Fruit fly (Drosophila melanogaster) whole organism, embryonic: ENCODE results near the gene CG31855.
A peak's percentile ranks its signal among the peaks of the same experiment; 100 is the strongest.

Source experiments
- Ada2b ChIP-seq: fragments of 200-800 bp; sonication (Bioruptor generic); IDR thresholded peaks from 2 replicates; pipeline ENCODE4 v1.3.6; 2022; ENCODE audit warnings: missing biosample characterization, missing genetic modification characterization
- BEAF-32 ChIP-seq: fragments of 200-800 bp; sonication (Bioruptor generic); optimal IDR thresholded peaks from 3 replicates; lab custom pipeline; 2017; ENCODE audit warnings: missing biosample characterization, missing genetic modification characterization, mild to moderate bottlenecking, moderate library complexity, missing genetic modification reagents
- Bgb ChIP-seq: fragments of 200-800 bp; sonication (Bioruptor generic); IDR thresholded peaks from 2 replicates; pipeline ENCODE4 v1.3.6; 2022; ENCODE audit warnings: missing biosample characterization, missing genetic modification characterization; ENCODE audit not compliant: partially characterized antibody
- CG10321 ChIP-seq: fragments of 200-800 bp; sonication (Bioruptor generic); IDR thresholded peaks from 2 replicates; pipeline ENCODE4 v1.3.6; 2022; ENCODE audit warnings: missing biosample characterization, missing genetic modification characterization
- CG12942 ChIP-seq: fragments of 200-800 bp; sonication (Bioruptor generic); optimal IDR thresholded peaks from 3 replicates; lab custom pipeline; 2016; ENCODE audit warnings: missing biosample characterization, missing genetic modification characterization
- CG13424 ChIP-seq: fragments of 200-800 bp; sonication (Bioruptor generic); optimal IDR thresholded peaks from 2 replicates; lab custom pipeline; 2019; ENCODE audit warnings: missing biosample characterization, mild to moderate bottlenecking, missing genetic modification characterization, moderate library complexity
- CG15601 ChIP-seq: fragments of 200-800 bp; sonication (Bioruptor generic); optimal IDR thresholded peaks from 3 replicates; lab custom pipeline; 2019; ENCODE audit warnings: missing biosample characterization, mild to moderate bottlenecking, missing genetic modification characterization, moderate library complexity
- CG18262 ChIP-seq: fragments of 200-800 bp; optimal IDR thresholded peaks from 3 replicates; lab custom pipeline; 2019; ENCODE audit warnings: missing biosample characterization, mild to moderate bottlenecking, missing genetic modification characterization, moderate library complexity
- CG2120 ChIP-seq: fragments of 200-800 bp; sonication (Bioruptor generic); optimal IDR thresholded peaks from 3 replicates; lab custom pipeline; 2016; ENCODE audit warnings: missing biosample characterization, missing genetic modification characterization
- CG3847 ChIP-seq: fragments of 200-800 bp; sonication (Bioruptor generic); IDR thresholded peaks from 2 replicates; pipeline ENCODE4 v1.3.6; 2022; ENCODE audit warnings: missing biosample characterization, missing genetic modification characterization
- CG6254 ChIP-seq: fragments of 200-800 bp; sonication (Bioruptor generic); optimal IDR thresholded peaks from 3 replicates; lab custom pipeline; 2017; ENCODE audit warnings: mild to moderate bottlenecking, missing biosample characterization, missing genetic modification reagents, missing genetic modification characterization
- CG6689 ChIP-seq: fragments of 200-800 bp; sonication (Bioruptor generic); IDR thresholded peaks from 2 replicates; pipeline ENCODE4 v1.3.6; 2022; ENCODE audit warnings: missing biosample characterization, missing genetic modification characterization
- CG9932 ChIP-seq: fragments of 200-800 bp; sonication (Bioruptor generic); IDR thresholded peaks from 2 replicates; pipeline ENCODE4 v1.3.6; 2022; ENCODE audit warnings: missing biosample characterization, missing genetic modification characterization
- Dp ChIP-seq: fragments of 200-800 bp; sonication (Bioruptor generic); optimal IDR thresholded peaks from 2 replicates; lab custom pipeline; 2018; ENCODE audit warnings: missing biosample characterization, mild to moderate bottlenecking, missing genetic modification characterization, moderate library complexity
- Dref ChIP-seq: fragments of 200-800 bp; sonication (Bioruptor generic); IDR thresholded peaks from 2 replicates; pipeline ENCODE4 v1.3.6; 2022; ENCODE audit warnings: missing biosample characterization, missing genetic modification characterization
- E2f2 ChIP-seq: fragments of 200-800 bp; sonication (Bioruptor generic); IDR thresholded peaks from 2 replicates; pipeline ENCODE4 v1.3.6; 2022; ENCODE audit warnings: missing biosample characterization, missing genetic modification characterization
- HLH4C ChIP-seq: fragments of 200-800 bp; sonication (Bioruptor generic); IDR thresholded peaks from 3 replicates; pipeline ENCODE4 v1.3.6; 2022; ENCODE audit warnings: missing biosample characterization, missing genetic modification characterization; ENCODE audit not compliant: partially characterized antibody
- MESR4 ChIP-seq: fragments of 200-800 bp; sonication (Bioruptor generic); optimal IDR thresholded peaks from 2 replicates; lab custom pipeline; 2018; ENCODE audit warnings: missing biosample characterization, mild to moderate bottlenecking, missing genetic modification characterization, moderate library complexity
- Med ChIP-seq: fragments of 200-800 bp; sonication (Bioruptor generic); peaks from one replicate; lab custom pipeline; 2016; ENCODE audit warnings: missing biosample characterization, missing genetic modification characterization, mild to moderate bottlenecking, inconsistent platforms, moderate library complexity
- Mes4 ChIP-seq: fragments of 200-800 bp; sonication (Bioruptor generic); optimal IDR thresholded peaks from 2 replicates; lab custom pipeline; 2016; ENCODE audit warnings: missing biosample characterization, missing genetic modification characterization
- Neu2 ChIP-seq: fragments of 200-800 bp; sonication (Bioruptor generic); optimal IDR thresholded peaks from 3 replicates; lab custom pipeline; 2016; ENCODE audit warnings: missing biosample characterization, missing genetic modification characterization, borderline replicate concordance
- Pdp1 ChIP-seq, 2 experiments: fragments of 200-800 bp; sonication (Bioruptor generic); optimal IDR thresholded peaks; 3 replicates each; lab custom pipeline; 2016; ENCODE audit warnings: missing biosample characterization in 2 of 2, missing genetic modification characterization in 2 of 2, mild to moderate bottlenecking in 1 of 2, moderate library complexity in 1 of 2
- Rfx ChIP-seq: fragments of 200-800 bp; sonication (Bioruptor generic); IDR thresholded peaks from 2 replicates; pipeline ENCODE4 v1.3.6; 2022; ENCODE audit warnings: missing biosample characterization, missing genetic modification characterization
- Xbp1 ChIP-seq: fragments of 200-800 bp; sonication (Bioruptor generic); optimal IDR thresholded peaks from 3 replicates; lab custom pipeline; 2016; ENCODE audit warnings: missing biosample characterization, mild to moderate bottlenecking, missing genetic modification characterization
- YL-1 ChIP-seq: fragments of 200-800 bp; sonication (Bioruptor generic); optimal IDR thresholded peaks from 3 replicates; lab custom pipeline; 2017; ENCODE audit warnings: missing biosample characterization, mild to moderate bottlenecking, missing genetic modification characterization
- ash1 ChIP-seq: fragments of 200-800 bp; sonication (Bioruptor generic); optimal IDR thresholded peaks from 2 replicates; lab custom pipeline; 2018; ENCODE audit warnings: missing biosample characterization, mild to moderate bottlenecking, missing genetic modification characterization
- bigmax ChIP-seq: fragments of 200-800 bp; sonication (Bioruptor generic); optimal IDR thresholded peaks from 2 replicates; lab custom pipeline; 2018; ENCODE audit warnings: missing biosample characterization, mild to moderate bottlenecking, missing genetic modification characterization
- dimm ChIP-seq: fragments of 200-800 bp; sonication (Bioruptor generic); IDR thresholded peaks from 2 replicates; pipeline ENCODE4 v1.3.6; 2022; ENCODE audit warnings: missing biosample characterization, missing genetic modification characterization
- dpn ChIP-seq, 2 experiments: fragments of 200-800 bp; sonication (Bioruptor generic); optimal IDR thresholded peaks; 3 replicates each; lab custom pipeline; 2016; ENCODE audit warnings: missing biosample characterization in 2 of 2, missing genetic modification characterization in 2 of 2
- gem ChIP-seq: fragments of 200-800 bp; sonication (Bioruptor generic); optimal IDR thresholded peaks from 2 replicates; lab custom pipeline; 2019; ENCODE audit warnings: missing biosample characterization, mild to moderate bottlenecking, missing genetic modification characterization, moderate library complexity
- kay ChIP-seq: fragments of 200-800 bp; sonication (Bioruptor generic); optimal IDR thresholded peaks from 2 replicates; lab custom pipeline; 2016; ENCODE audit warnings: missing biosample characterization, missing genetic modification characterization
- klu ChIP-seq: fragments of 200-800 bp; sonication (Bioruptor generic); IDR thresholded peaks from 2 replicates; pipeline ENCODE4 v1.3.6; 2022; ENCODE audit warnings: missing biosample characterization, missing genetic modification characterization
- lbe ChIP-seq: fragments of 200-800 bp; sonication (Bioruptor generic); optimal IDR thresholded peaks from 2 replicates; lab custom pipeline; 2016; ENCODE audit warnings: missing biosample characterization, mild to moderate bottlenecking, missing genetic modification characterization
- lilli ChIP-seq: fragments of 200-800 bp; sonication (Bioruptor generic); optimal IDR thresholded peaks from 3 replicates; lab custom pipeline; 2016; ENCODE audit warnings: missing biosample characterization, missing genetic modification characterization
- onecut ChIP-seq: fragments of 200-800 bp; sonication (Bioruptor generic); IDR thresholded peaks from 2 replicates; pipeline ENCODE4 v1.3.6; 2022; ENCODE audit warnings: missing biosample characterization, missing genetic modification characterization
- p53 ChIP-seq: fragments of 200-800 bp; sonication (Bioruptor generic); optimal IDR thresholded peaks from 2 replicates; lab custom pipeline; 2016; ENCODE audit warnings: missing biosample characterization, missing genetic modification characterization
- prd ChIP-seq, 3 experiments: fragments of >200 bp in 2 of 3; fragments of 200-800 bp in 1 of 3; sonication (Bioruptor generic) in 1 of 3; optimal IDR thresholded peaks in 2 of 3; IDR thresholded peaks in 1 of 3; 2 replicates in 2 of 3; 3 replicates in 1 of 3; pipeline versions ENCODE4 v1.3.6 to Lab custom; 2017 to 2022; ENCODE audit warnings: missing biosample characterization in 1 of 3, missing genetic modification characterization in 1 of 3
- pzg ChIP-seq: fragments of 200-800 bp; sonication (Bioruptor generic); optimal IDR thresholded peaks from 3 replicates; lab custom pipeline; 2018; ENCODE audit warnings: missing biosample characterization, mild to moderate bottlenecking, missing genetic modification characterization, moderate library complexity
- row ChIP-seq: fragments of 200-800 bp; sonication (Bioruptor generic); IDR thresholded peaks from 3 replicates; pipeline ENCODE4 v1.3.6; 2022; ENCODE audit warnings: missing biosample characterization, missing genetic modification characterization
- run ChIP-seq: fragments of 200-800 bp; sonication (Bioruptor generic); optimal IDR thresholded peaks from 3 replicates; lab custom pipeline; 2018; ENCODE audit warnings: missing biosample characterization, mild to moderate bottlenecking, missing genetic modification characterization
- sens ChIP-seq: fragments of 200-800 bp; sonication (Bioruptor generic); peaks from one replicate; lab custom pipeline; 2016; ENCODE audit warnings: missing biosample characterization, missing genetic modification characterization
- shn ChIP-seq: fragments of 200-800 bp; sonication (Bioruptor generic); optimal IDR thresholded peaks from 3 replicates; lab custom pipeline; 2016; ENCODE audit warnings: missing biosample characterization, missing genetic modification characterization
- stwl ChIP-seq: fragments of 200-800 bp; sonication (Bioruptor generic); optimal IDR thresholded peaks from 3 replicates; lab custom pipeline; 2018; ENCODE audit warnings: missing biosample characterization, mild to moderate bottlenecking, missing genetic modification characterization, moderate library complexity
- tap ChIP-seq: fragments of 200-800 bp; optimal IDR thresholded peaks from 3 replicates; lab custom pipeline; 2019; ENCODE audit warnings: missing biosample characterization, mild to moderate bottlenecking, missing genetic modification characterization, moderate library complexity
- tin ChIP-seq: fragments of 200-800 bp; sonication (Bioruptor generic); optimal IDR thresholded peaks from 3 replicates; lab custom pipeline; 2016; ENCODE audit warnings: missing biosample characterization, missing genetic modification characterization
- tna ChIP-seq: fragments of 200-800 bp; sonication (Bioruptor generic); IDR thresholded peaks from 2 replicates; pipeline ENCODE4 v1.3.6; 2022; ENCODE audit warnings: missing biosample characterization, missing genetic modification characterization; ENCODE audit not compliant: partially characterized antibody

Gene CG31855

DNA sequence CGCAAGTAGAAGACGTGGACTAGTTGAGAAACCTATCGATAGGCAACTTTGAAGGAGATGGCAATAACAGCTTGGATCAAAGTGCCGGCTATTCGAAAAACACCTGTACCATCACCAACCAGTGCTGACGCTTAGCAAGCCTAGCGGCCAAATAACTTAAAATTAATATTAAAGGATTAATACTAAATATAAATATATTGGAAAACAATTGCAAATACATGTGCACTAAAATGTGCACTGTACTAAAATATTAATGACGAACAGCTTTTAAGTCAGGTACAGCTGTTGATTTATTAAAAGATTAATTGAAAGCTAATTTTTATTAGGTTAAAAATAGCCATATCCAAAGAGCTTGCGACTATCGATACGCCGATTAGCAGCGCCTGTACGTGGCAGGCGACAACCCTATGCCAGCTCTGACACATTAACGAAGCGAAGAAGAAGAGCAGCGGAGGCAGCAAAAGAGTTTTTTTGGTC is 9.5 kb downstream of the CG31855 start, which contains the start of the genes CG9302 and beta'COP (continued):
- TF ChIP-seq klu (GFP tag; lab: Robert Waterston, UW) = peak; percentile 73; the same call in 1 of the 2 replicates
- TF ChIP-seq kay = peak; percentile 75
- no peak for TF ChIP-seq dimm (GFP tag; lab: Robert Waterston, UW)
- peak; percentile 31 to 63 for TF ChIP-seq dpn (GFP tag; optimal IDR thresholded peaks at IDR 0.05; lab: Kevin White, UChicago)
- TF ChIP-seq tap (tag; lab: Kevin White, UChicago) = no peak
- no peak for TF ChIP-seq run (tag; lab: Kevin White, UChicago)

DNA sequence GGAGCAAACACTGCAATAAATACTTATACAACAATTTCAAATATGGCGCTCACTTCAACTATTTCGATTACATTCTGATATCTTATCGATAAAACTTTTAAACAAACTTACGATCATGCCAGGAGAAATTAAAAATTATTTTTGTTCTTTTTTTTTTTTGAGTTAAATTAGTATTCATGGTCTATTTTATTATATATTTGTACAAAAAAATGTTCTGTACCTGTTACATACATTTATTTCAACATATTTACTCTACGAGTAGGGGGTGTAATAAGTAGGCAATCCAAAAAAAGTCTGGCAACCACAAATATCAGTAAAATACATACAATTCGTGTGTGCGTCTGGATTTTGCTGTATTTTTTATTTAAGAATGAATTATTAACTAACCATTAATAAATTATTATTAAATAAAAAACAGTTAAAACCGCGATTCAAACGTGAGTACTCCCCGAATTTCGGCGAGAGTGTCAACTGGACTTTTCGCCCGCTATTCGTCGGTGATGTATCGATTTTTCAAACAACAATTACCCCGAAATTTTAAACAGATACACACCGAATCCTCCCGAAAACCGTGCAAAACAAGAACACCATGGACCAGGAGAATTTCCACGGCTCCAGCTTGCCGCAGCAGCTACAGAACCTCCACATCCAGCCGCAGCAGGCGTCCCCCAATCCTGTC is 13.5 kb downstream of the CG31855 start, which contains the start of gene loqs:
Gene loqs, plus strand, starts transcription at position 302 of the 679 bp plus-strand sequence.
- TF ChIP-seq YL-1 (GFP tag; lab: Kevin White, UChicago) (peak; percentile 34), CG6254 (GFP tag; lab: Kevin White, UChicago) (no peak), CG18262 (peak; percentile 7), lilli (GFP tag; lab: Kevin White, UChicago) (peak; percentile 24), CG9932 (peak; percentile 55), BEAF-32 (GFP tag; lab: Kevin White, UChicago) (peak; percentile 45), Med (GFP tag; lab: Kevin White, UChicago) (peak; percentile 25), Pdp1 (GFP tag; optimal IDR thresholded peaks at IDR 0.05; lab: Kevin White, UChicago) (peak in 1 of 2 experiments; percentile 36), prd (optimal IDR thresholded peaks at IDR 0.05; lab: Kevin White, UChicago) (no peak), prd (GFP tag; IDR thresholded peaks at IDR 0.05; lab: Robert Waterston, UW) (0 out of 3 replicates have a peak, but pooled peaks have one; percentile 7), CG12942 (GFP tag; lab: Kevin White, UChicago) (no peak), CG15601 (tag; lab: Kevin White, UChicago) (peak; percentile 12), shn (no peak), pzg (GFP tag; lab: Kevin White, UChicago) (peak; percentile 25), tna (GFP tag; lab: Robert Waterston, UW) (no peak), ash1 (no peak), HLH4C (GFP tag; lab: Robert Waterston, UW) (0 out of 3 replicates have a peak, but pooled peaks have one; percentile 46), sens (GFP tag; lab: Kevin White, UChicago) (peak; percentile 32), row (GFP tag; lab: Robert Waterston, UW) (peak; percentile 62), gem (tag; lab: Kevin White, UChicago) (peak; percentile 50), Dref (GFP tag; lab: Robert Waterston, UW) (peak; percentile 55), CG2120 (GFP tag; lab: Kevin White, UChicago) (peak; percentile 45), p53 (GFP tag; lab: Kevin White, UChicago) (no peak), Bgb (GFP tag; lab: Robert Waterston, UW) (0 out of 2 replicates have a peak, but pooled peaks have one; percentile 6), bigmax (GFP tag; lab: Kevin White, UChicago) (no peak), run (tag; lab: Kevin White, UChicago) (no peak), Xbp1 (GFP tag; lab: Kevin White, UChicago) (peak; percentile 8), Neu2 (GFP tag; lab: Kevin White, UChicago) (no peak), CG13424 (tag; lab: Kevin White, UChicago) (peak; percentile 31), CG10321 (GFP tag; lab: Robert Waterston, UW) (no peak), Rfx (peak; percentile 14; the same call in 1 of the 2 replicates), Mes4 (no peak), onecut (GFP tag; lab: Robert Waterston, UW) (peak; percentile 99), Dp (GFP tag; lab: Kevin White, UChicago) (peak; percentile 77), CG6689 (GFP tag; lab: Robert Waterston, UW) (0 out of 2 replicates have a peak, but pooled peaks have one; percentile 5), tin (no peak), E2f2 (GFP tag; lab: Robert Waterston, UW) (peak; percentile 83), MESR4 (peak; percentile 55), Ada2b (peak; percentile 10; the same call in 1 of the 2 replicates), lbe (GFP tag; lab: Kevin White, UChicago) (no peak), CG3847 (GFP tag; lab: Robert Waterston, UW) (no peak), stwl (tag; lab: Kevin White, UChicago) (peak; percentile 50)
